Worm (Caenorhabditis elegans) whole organism, early embryonic: ENCODE results near the gene igcm-3.

Experiments used
- B0310.2 ChIP-seq: sonication (generic microtip); optimal IDR thresholded peaks from 2 replicates; lab custom pipeline; 2016; ENCODE audit warnings: mild to moderate bottlenecking, missing genetic modification characterization, missing compliant biosample characterization
- F13C5.2 ChIP-seq: sonication (generic microtip); optimal IDR thresholded peaks from 2 replicates; lab custom pipeline; 2017; ENCODE audit warnings: mild to moderate bottlenecking, missing genetic modification characterization, inconsistent platforms, missing compliant biosample characterization
- aly-1 ChIP-seq: sonication (generic microtip); optimal IDR thresholded peaks from 2 replicates; lab custom pipeline; 2016; ENCODE audit warnings: missing genetic modification characterization, missing compliant biosample characterization
- ama-1 ChIP-seq: fragments of 150-350 bp; optimal IDR thresholded peaks from 2 replicates; lab custom pipeline; 2014
- ceh-13 ChIP-seq: fragments of 200-800 bp; sonication (Bioruptor generic); optimal IDR thresholded peaks from 2 replicates; lab custom pipeline; 2018; ENCODE audit warnings: mild to moderate bottlenecking, missing genetic modification characterization, missing compliant biosample characterization
- ceh-36 ChIP-seq: sonication (generic microtip); optimal IDR thresholded peaks from 2 replicates; lab custom pipeline; 2016; ENCODE audit warnings: missing genetic modification characterization, inconsistent platforms, missing compliant biosample characterization
- ets-7 ChIP-seq: sonication (generic microtip); optimal IDR thresholded peaks from 2 replicates; lab custom pipeline; 2016; ENCODE audit warnings: missing genotype, missing genetic modification characterization, missing compliant biosample characterization
- flt-1 ChIP-seq: fragments of 200-800 bp; sonication (Bioruptor generic); IDR thresholded peaks from 2 replicates; pipeline ENCODE4 v1.3.6; 2022; ENCODE audit warnings: missing genetic modification characterization, missing compliant biosample characterization
- hmbx-1 ChIP-seq: sonication (generic microtip); optimal IDR thresholded peaks from 2 replicates; lab custom pipeline; 2016; ENCODE audit warnings: mild to moderate bottlenecking, missing genetic modification characterization, missing compliant biosample characterization
- hmg-4 ChIP-seq: fragments of 200-800 bp; sonication (Bioruptor generic); optimal IDR thresholded peaks from 2 replicates; lab custom pipeline; 2018; ENCODE audit warnings: mild to moderate bottlenecking, missing genetic modification characterization, missing compliant biosample characterization
- hnd-1 ChIP-seq: sonication (generic microtip); optimal IDR thresholded peaks from 2 replicates; lab custom pipeline; 2016; ENCODE audit warnings: missing genetic modification characterization, missing compliant biosample characterization
- pes-1 ChIP-seq: fragments of 200-800 bp; sonication (Bioruptor generic); IDR thresholded peaks from 2 replicates; pipeline ENCODE4 v1.3.6; 2022; ENCODE audit warnings: missing genetic modification reagents, missing genetic modification characterization, missing compliant biosample characterization
- scrt-1 ChIP-seq: fragments of 200-800 bp; sonication (Bioruptor generic); IDR thresholded peaks from 2 replicates; pipeline ENCODE4 v1.3.6; 2022; ENCODE audit warnings: missing genetic modification characterization, missing compliant biosample characterization
- sea-1 ChIP-seq: fragments of 200-800 bp; sonication (Bioruptor generic); conservative IDR thresholded peaks from 2 replicates; pipeline ENCODE4 v1.3.6; 2022; ENCODE audit warnings: missing genetic modification characterization, missing compliant biosample characterization
- tbx-11 ChIP-seq: fragments of 200-800 bp; sonication (Bioruptor generic); IDR thresholded peaks from 2 replicates; pipeline ENCODE4 v1.3.6; 2022; ENCODE audit warnings: missing genetic modification characterization, missing compliant biosample characterization
- tbx-37 ChIP-seq: fragments of 200-800 bp; sonication (Bioruptor generic); conservative IDR thresholded peaks from 2 replicates; pipeline ENCODE4 v1.3.6; 2022; ENCODE audit warnings: missing genetic modification reagents, missing genetic modification characterization, missing compliant biosample characterization
- tra-4 ChIP-seq: sonication (generic microtip); optimal IDR thresholded peaks from 2 replicates; lab custom pipeline; 2017; ENCODE audit warnings: missing genetic modification characterization, missing compliant biosample characterization

Gene igcm-3

DNA sequence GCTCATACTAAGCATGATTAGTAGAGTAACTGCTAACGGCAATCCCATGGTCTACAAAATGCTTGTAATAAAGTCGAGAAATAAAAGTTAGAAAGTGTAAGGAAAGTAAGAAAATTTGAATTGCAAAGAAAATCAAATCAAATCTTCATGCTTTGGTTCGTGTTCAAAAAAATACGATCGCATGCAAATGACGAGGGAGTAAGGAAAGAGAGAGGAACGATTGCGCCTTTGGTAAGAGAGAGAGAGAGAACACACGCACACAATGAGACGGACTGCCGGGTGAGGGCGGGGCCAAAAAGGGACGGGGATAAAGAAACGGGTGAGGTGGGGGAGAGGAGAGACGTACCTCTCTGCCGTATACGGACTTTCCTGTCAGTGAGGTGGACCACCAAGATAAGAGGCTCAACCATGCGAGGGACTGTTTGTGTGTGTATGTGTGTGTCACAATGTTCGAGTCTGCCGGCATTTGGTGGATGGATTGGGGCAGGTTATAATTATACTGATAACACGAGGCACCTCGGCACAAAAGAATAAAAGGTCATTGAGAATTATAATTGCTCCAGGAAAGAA lies at the start of gene igcm-3:
Gene igcm-3, minus strand, starts transcription at position 51 of the 570 bp plus-strand sequence.
- TF ChIP-seq F13C5.2 (tag; lab: Kevin White, UChicago) (peak; percentile 21), tbx-11 (GFP tag; lab: Robert Waterston, UW) (no peak), B0310.2 (tag; lab: Kevin White, UChicago) (peak; percentile 20), hmg-4 (peak; percentile 76)

DNA sequence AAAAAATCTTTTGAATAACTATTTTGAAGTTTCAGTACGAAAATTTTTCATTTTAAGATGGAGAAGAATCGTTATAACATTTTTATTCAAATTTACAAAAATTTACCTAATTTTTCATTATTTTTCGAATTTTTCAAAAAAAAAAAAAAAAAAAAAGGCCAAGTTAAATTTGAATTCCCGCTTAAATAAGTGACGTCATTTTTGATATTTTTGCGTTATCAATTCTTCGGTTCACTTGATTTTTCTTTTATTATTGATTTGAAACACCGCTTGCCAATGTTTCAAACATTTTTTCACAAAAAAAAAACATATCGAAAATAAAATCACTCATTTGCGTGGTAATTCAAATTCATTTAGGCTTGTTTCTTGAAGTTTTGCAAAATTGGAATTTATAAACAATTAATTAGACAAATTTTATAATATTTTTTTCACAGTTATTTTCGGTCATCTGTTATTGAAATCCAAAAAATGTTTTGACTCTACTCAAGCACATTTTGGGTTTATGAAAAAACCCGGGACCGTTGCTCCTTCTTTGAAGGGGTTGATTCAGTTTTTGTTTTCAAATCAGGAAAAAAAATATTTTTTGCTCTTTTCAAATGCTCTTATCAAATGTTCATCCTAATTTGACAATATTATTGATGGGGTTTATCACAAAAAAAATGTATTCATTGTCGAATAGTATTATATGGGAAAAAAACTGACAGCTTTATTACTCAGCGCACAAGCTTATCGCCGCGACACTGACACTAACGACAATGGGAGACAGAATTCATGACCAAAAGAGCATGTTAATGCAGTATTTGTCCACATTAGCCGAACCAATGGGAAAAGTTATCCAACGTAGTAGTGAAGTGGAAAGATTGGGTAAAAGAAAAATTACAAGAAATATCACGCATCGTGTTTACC lies 48.6 kb upstream of the igcm-3 start:
- TF ChIP-seq pes-1 (GFP tag; lab: Robert Waterston, UW) = no peak
- no peak for TF ChIP-seq sea-1
- no peak for TF ChIP-seq tra-4
- TF ChIP-seq tbx-11 (GFP tag; lab: Robert Waterston, UW) = no peak
- TF ChIP-seq tbx-37 (GFP tag; lab: Robert Waterston, UW) = no peak
- TF ChIP-seq ceh-13 (GFP tag; lab: Kevin White, UChicago) = no peak
- TF ChIP-seq ama-1 (lab: Kevin White, UChicago) = no peak

ce11 chrX:2752841-2753240 lies 47.2 kb upstream of the igcm-3 start:
- TF ChIP-seq hmbx-1 (tag; lab: Kevin White, UChicago) = no peak
- TF ChIP-seq tbx-11 (GFP tag; lab: Robert Waterston, UW) = no peak
- TF ChIP-seq sea-1 = no peak

DNA sequence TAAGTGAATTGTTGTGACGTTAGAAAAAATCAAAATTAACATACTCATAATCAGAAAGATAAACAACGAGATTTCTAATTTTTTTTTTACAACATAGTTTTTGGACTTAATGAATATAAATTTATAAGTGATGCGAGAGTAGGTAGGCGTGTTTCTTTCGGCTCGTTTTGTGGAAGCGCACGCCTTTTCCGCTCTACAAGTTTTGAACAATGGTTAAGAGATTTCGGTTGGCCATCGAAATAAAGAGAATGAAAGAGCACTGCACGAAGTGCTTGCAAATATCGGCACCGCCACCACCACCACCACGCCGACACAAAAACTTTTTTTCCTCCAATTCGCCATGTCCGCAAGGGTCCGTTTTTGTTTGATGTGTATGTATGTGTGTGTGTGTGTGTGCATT lies 43.2 kb upstream of the igcm-3 start:
- TF ChIP-seq scrt-1 (GFP tag; lab: Robert Waterston, UW) = no peak
- TF ChIP-seq flt-1 (GFP tag; lab: Robert Waterston, UW) = no peak
- TF ChIP-seq hmg-4 = no peak
- TF ChIP-seq B0310.2 (tag; lab: Kevin White, UChicago) = no peak
- TF ChIP-seq ceh-13 (GFP tag; lab: Kevin White, UChicago) = no peak
- TF ChIP-seq ama-1 (lab: Kevin White, UChicago) = no peak
- TF ChIP-seq pes-1 (GFP tag; lab: Robert Waterston, UW) = no peak
- no peak for TF ChIP-seq ets-7 (tag; lab: Kevin White, UChicago)
- TF ChIP-seq hmbx-1 (tag; lab: Kevin White, UChicago) = no peak
- no peak for TF ChIP-seq tra-4
- no peak for TF ChIP-seq aly-1 (tag; lab: Kevin White, UChicago)
- TF ChIP-seq ceh-36 (tag; lab: Kevin White, UChicago) = no peak
- no peak for TF ChIP-seq tbx-11 (GFP tag; lab: Robert Waterston, UW)
- no peak for TF ChIP-seq hnd-1 (tag; lab: Kevin White, UChicago)
- TF ChIP-seq tbx-37 (GFP tag; lab: Robert Waterston, UW) = no peak
- no peak for TF ChIP-seq sea-1
- no peak for TF ChIP-seq F13C5.2 (tag; lab: Kevin White, UChicago)

DNA sequence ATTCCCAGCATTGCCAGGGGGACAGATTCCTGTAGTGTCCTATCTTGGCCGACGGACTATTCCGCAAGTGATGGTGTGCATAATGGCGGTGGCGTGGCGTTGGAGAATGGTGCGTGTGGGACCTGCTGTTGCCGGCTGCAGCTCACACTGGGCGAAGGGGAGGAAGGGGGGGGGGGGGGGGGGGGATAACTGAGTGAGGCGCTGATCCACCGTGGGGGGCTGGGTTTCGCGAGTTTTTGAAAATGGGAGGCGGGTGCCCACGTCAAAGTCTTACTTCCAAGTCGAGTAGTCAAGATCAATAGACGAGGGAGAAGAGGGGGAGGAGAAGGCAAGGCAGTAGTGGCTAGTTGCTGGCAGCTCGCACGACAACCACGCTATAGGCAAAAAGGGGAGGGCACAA lies 25.8 kb upstream of the igcm-3 start:
- TF ChIP-seq hmg-4 = peak; percentile 61
- no peak for TF ChIP-seq tra-4
- no peak for TF ChIP-seq ets-7 (tag; lab: Kevin White, UChicago)

- no peak for TF ChIP-seq hmg-4
- TF ChIP-seq hmbx-1 (tag; lab: Kevin White, UChicago) = no peak
- TF ChIP-seq tbx-37 (GFP tag; lab: Robert Waterston, UW) = no peak
- no peak for TF ChIP-seq F13C5.2 (tag; lab: Kevin White, UChicago)
- TF ChIP-seq hnd-1 (tag; lab: Kevin White, UChicago) = no peak
- TF ChIP-seq B0310.2 (tag; lab: Kevin White, UChicago) = no peak
Observed at ce11 chrX:2729857-2730256, 24.2 kb upstream of the igcm-3 start.

DNA sequence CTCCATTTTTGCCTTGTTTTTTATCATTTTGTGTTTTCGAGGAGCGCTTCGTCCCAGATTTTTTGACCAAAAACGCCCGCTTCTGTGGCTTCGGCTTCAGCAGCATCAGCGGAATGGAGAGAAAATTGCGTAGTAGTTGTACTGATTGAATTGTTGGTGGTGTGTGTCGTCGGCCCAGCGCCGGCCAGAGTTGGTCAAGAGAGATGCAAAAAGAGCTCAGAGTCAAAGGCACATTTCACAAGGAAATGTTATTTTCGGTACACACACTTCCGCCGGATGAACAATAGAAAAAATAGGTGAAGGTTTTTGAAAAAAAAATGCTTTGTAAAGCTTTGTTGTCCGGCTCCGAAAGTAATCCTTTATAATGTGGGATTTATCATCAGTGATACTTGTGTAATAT lies 22.0 kb upstream of the igcm-3 start:
- TF ChIP-seq B0310.2 (tag; lab: Kevin White, UChicago) (no peak), F13C5.2 (tag; lab: Kevin White, UChicago) (no peak), hmbx-1 (tag; lab: Kevin White, UChicago) (no peak), aly-1 (tag; lab: Kevin White, UChicago) (no peak), tbx-37 (GFP tag; lab: Robert Waterston, UW) (no peak), ceh-13 (GFP tag; lab: Kevin White, UChicago) (no peak), flt-1 (GFP tag; lab: Robert Waterston, UW) (no peak), hnd-1 (tag; lab: Kevin White, UChicago) (no peak), hmg-4 (no peak), scrt-1 (GFP tag; lab: Robert Waterston, UW) (no peak), pes-1 (GFP tag; lab: Robert Waterston, UW) (no peak), ceh-36 (tag; lab: Kevin White, UChicago) (no peak), ama-1 (lab: Kevin White, UChicago) (no peak), ets-7 (tag; lab: Kevin White, UChicago) (no peak), sea-1 (no peak), tbx-11 (GFP tag; lab: Robert Waterston, UW) (no peak), tra-4 (no peak)

ce11 chrX:2712984-2713383 lies 7.3 kb upstream of the igcm-3 start:
- TF ChIP-seq ama-1 (lab: Kevin White, UChicago) (no peak), F13C5.2 (tag; lab: Kevin White, UChicago) (no peak), pes-1 (GFP tag; lab: Robert Waterston, UW) (no peak; the same call in 1 of the 2 replicates), hnd-1 (tag; lab: Kevin White, UChicago) (no peak), tra-4 (no peak), ceh-36 (tag; lab: Kevin White, UChicago) (no peak), flt-1 (GFP tag; lab: Robert Waterston, UW) (no peak), ets-7 (tag; lab: Kevin White, UChicago) (no peak)
